Worm (Caenorhabditis elegans) whole organism, L4/young adult: Measurements from ENCODE around the gene ceh-62.

ENCODE experiments used
- W03F9.2 ChIP-seq: fragments of 150-350 bp; optimal IDR thresholded peaks from 2 replicates; lab custom pipeline; 2014; ENCODE audit warnings: missing biosample characterization, missing genetic modification characterization
- dao-5 ChIP-seq: sonication (generic microtip); optimal IDR thresholded peaks from 2 replicates; lab custom pipeline; 2016; ENCODE audit warnings: missing genotype, missing genetic modification characterization, moderate library complexity, missing compliant biosample characterization
- him-1 ChIP-seq: sonication (generic microtip); optimal IDR thresholded peaks from 2 replicates; lab custom pipeline; 2016; ENCODE audit warnings: missing genotype, missing genetic modification reagents, missing genetic modification characterization, missing compliant biosample characterization

- TF ChIP-seq him-1 (tag; lab: Kevin White, UChicago) (no peak), dao-5 (no peak), W03F9.2 (no peak)
Observed at ce11 chrII:10769291-10769690, 36.2 kb upstream of the ceh-62 start.
